Fruit fly (Drosophila melanogaster): ENCODE data around the gene CG33346.

CG33346 gene

DNA sequence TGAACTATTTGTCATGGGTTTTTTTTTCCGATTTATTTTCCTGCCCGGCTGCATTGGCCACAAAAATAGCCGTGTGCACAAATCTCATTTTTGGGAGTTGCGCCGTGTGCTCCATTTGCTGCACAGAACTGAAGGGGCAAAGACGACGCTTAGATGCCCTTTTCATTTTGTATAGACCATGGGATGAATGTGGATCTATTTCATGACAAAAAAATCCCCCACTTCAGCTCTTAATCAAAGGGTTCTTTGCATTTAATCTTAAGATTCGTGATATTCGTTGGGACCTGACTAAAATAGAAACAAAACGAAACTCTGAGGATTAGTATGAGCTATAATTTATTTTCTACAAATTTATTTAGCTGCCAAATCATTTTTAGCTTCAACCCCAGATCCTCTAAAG, 38.9 kb upstream of the CG33346 start:
- TF ChIP-seq kay (GFP tag; ENCODE audit: borderline replicate concordance), result no peak
- no peak for TF ChIP-seq CG5204 (GFP tag; optimal IDR thresholded peaks at IDR 0.05)
- TF ChIP-seq CG1620 (GFP tag; optimal IDR thresholded peaks at IDR 0.05), result no peak
- no peak for TF ChIP-seq CG7101 (tag; optimal IDR thresholded peaks at IDR 0.05)
- TF ChIP-seq tj (GFP tag; optimal IDR thresholded peaks at IDR 0.05), result no peak
- no peak for TF ChIP-seq cic (GFP tag; optimal IDR thresholded peaks at IDR 0.05)
- no peak for TF ChIP-seq toe (GFP tag; optimal IDR thresholded peaks at IDR 0.05)
- no peak for TF ChIP-seq pad (GFP tag; optimal IDR thresholded peaks at IDR 0.05)
- TF ChIP-seq Hr96 (GFP tag; optimal IDR thresholded peaks at IDR 0.05), result no peak

DNA sequence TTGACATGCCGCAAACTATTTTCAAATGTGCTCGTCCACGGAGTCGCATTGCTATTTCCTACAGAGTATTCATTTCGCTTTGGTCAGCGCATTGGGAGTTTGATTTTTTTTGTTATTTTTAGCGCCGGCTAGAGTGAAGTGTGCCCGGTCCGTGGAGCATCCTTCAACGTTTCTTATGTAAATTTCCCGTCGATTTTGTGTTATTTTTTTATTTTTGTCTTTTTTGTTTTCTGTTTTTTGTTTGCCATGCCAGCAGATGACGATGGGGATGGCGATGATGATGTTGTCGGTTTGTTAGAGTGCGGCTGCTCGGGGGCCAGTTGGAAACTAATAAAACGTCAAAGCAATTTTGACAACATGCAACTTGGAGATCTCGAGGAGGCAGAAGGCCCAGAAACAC, 38.2 kb upstream of the CG33346 start:
- no peak for TF ChIP-seq ovo (GFP tag; optimal IDR thresholded peaks at IDR 0.05)
- TF ChIP-seq Clk (GFP tag; optimal IDR thresholded peaks at IDR 0.05), result no peak
- TF ChIP-seq pad (GFP tag; optimal IDR thresholded peaks at IDR 0.05), result no peak
- no peak for TF ChIP-seq cnc (optimal IDR thresholded peaks at IDR 0.05)
- TF ChIP-seq kay (GFP tag; ENCODE audit: borderline replicate concordance), result no peak
- TF ChIP-seq cic (GFP tag; optimal IDR thresholded peaks at IDR 0.05), result no peak
- TF ChIP-seq CG5204 (GFP tag; optimal IDR thresholded peaks at IDR 0.05), result no peak
- no peak for TF ChIP-seq bab1 (GFP tag; optimal IDR thresholded peaks at IDR 0.05)
- no peak for TF ChIP-seq Mnt (GFP tag; optimal IDR thresholded peaks at IDR 0.05)
- no peak for TF ChIP-seq tj (GFP tag; optimal IDR thresholded peaks at IDR 0.05)
- no peak for TF ChIP-seq toe (GFP tag; optimal IDR thresholded peaks at IDR 0.05)
- TF ChIP-seq CG14711 (tag; optimal IDR thresholded peaks at IDR 0.05), result no peak
- no peak for TF ChIP-seq CG7045 (GFP tag; optimal IDR thresholded peaks at IDR 0.05)
- TF ChIP-seq CG12768 (GFP tag; optimal IDR thresholded peaks at IDR 0.05), result no peak

dm6 chr3R:28631753-28632152, 37.3 kb upstream of the CG33346 start:
- TF ChIP-seq CG11617 (GFP tag; optimal IDR thresholded peaks at IDR 0.05), result no peak
- no peak for TF ChIP-seq kay (GFP tag; ENCODE audit: borderline replicate concordance)
- no peak for TF ChIP-seq tj (GFP tag; optimal IDR thresholded peaks at IDR 0.05)

dm6 chr3R:28633746-28634145, 35.3 kb upstream of the CG33346 start:
- TF ChIP-seq CG33017 (tag; optimal IDR thresholded peaks at IDR 0.05) (peak; percentile 10), CG1620 (GFP tag; optimal IDR thresholded peaks at IDR 0.05) (no peak), ovo (GFP tag; optimal IDR thresholded peaks at IDR 0.05) (no peak), pad (GFP tag; optimal IDR thresholded peaks at IDR 0.05) (no peak), Clk (GFP tag; optimal IDR thresholded peaks at IDR 0.05) (no peak), Mnt (GFP tag; optimal IDR thresholded peaks at IDR 0.05) (no peak), CG12768 (GFP tag; optimal IDR thresholded peaks at IDR 0.05) (no peak), Crg-1 (GFP tag; optimal IDR thresholded peaks at IDR 0.05) (no peak), CG7101 (tag; optimal IDR thresholded peaks at IDR 0.05) (peak; percentile 32), CG7045 (GFP tag; optimal IDR thresholded peaks at IDR 0.05) (no peak), kay (GFP tag; ENCODE audit: borderline replicate concordance) (no peak), CG5204 (GFP tag; optimal IDR thresholded peaks at IDR 0.05) (no peak), bab1 (GFP tag; optimal IDR thresholded peaks at IDR 0.05) (peak; percentile 75), Hr96 (GFP tag; optimal IDR thresholded peaks at IDR 0.05) (no peak), cic (GFP tag; optimal IDR thresholded peaks at IDR 0.05) (no peak), tj (GFP tag; optimal IDR thresholded peaks at IDR 0.05) (peak; percentile 12), CG11617 (GFP tag; optimal IDR thresholded peaks at IDR 0.05) (no peak), toe (GFP tag; optimal IDR thresholded peaks at IDR 0.05) (no peak), CG14711 (tag; optimal IDR thresholded peaks at IDR 0.05) (peak; percentile 18)

- no peak for TF ChIP-seq cnc (optimal IDR thresholded peaks at IDR 0.05)
- TF ChIP-seq tj (GFP tag; optimal IDR thresholded peaks at IDR 0.05), result peak; percentile 10
Measured at dm6 chr3R:28634261-28634980, 34.6 kb upstream of the CG33346 start.

dm6 chr3R:28634981-28635930, 33.8 kb upstream of the CG33346 start, which contains the start of gene CG10011:
Gene CG10011, minus strand, starts transcription at chr3R:28635099.
- TF ChIP-seq CG7101 (tag; optimal IDR thresholded peaks at IDR 0.05) (no peak), CG5204 (GFP tag; optimal IDR thresholded peaks at IDR 0.05) (no peak), Crg-1 (GFP tag; optimal IDR thresholded peaks at IDR 0.05) (no peak), tj (GFP tag; optimal IDR thresholded peaks at IDR 0.05) (no peak), ovo (GFP tag; optimal IDR thresholded peaks at IDR 0.05) (no peak), bab1 (GFP tag; optimal IDR thresholded peaks at IDR 0.05) (no peak), cic (GFP tag; optimal IDR thresholded peaks at IDR 0.05) (no peak)

DNA sequence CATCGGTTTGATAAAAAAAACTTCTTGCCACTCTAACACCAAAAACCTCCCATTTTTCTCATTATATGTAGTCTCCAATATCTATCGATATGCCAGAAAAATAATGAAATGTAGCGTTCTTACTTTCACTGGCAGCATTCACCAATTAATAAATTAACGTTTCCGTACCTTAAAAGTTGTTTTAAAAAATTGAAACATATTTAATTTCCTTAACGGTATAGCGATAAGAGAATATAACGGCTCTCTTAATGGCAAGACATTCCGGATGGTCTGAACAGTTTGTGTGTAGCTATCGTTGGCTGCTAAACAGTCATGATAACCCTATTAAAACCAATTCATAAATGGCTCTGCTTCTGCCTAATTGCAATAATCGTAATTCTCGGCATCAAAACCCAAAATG, 32.9 kb upstream of the CG33346 start, which contains the start of gene CG9988:
TSS of gene CG9988 (plus strand) at position 301 of the 400 bp plus-strand sequence.
- no peak for TF ChIP-seq CG11617 (GFP tag; optimal IDR thresholded peaks at IDR 0.05)
- TF ChIP-seq CG7101 (tag; optimal IDR thresholded peaks at IDR 0.05), result no peak
- TF ChIP-seq CG1620 (GFP tag; optimal IDR thresholded peaks at IDR 0.05), result no peak
- no peak for TF ChIP-seq toe (GFP tag; optimal IDR thresholded peaks at IDR 0.05)
- TF ChIP-seq cic (GFP tag; optimal IDR thresholded peaks at IDR 0.05), result no peak
- TF ChIP-seq CG7045 (GFP tag; optimal IDR thresholded peaks at IDR 0.05), result no peak
